Worm (Caenorhabditis elegans) whole organism, L3 larva: ENCODE measurements around the gene K02C4.2.
A peak's percentile ranks its signal among the peaks of the same experiment; 100 is the strongest.

ENCODE experiments used
- egl-27 ChIP-seq: sonication (generic microtip); optimal IDR thresholded peaks from 4 replicates; lab custom pipeline; 2017; ENCODE audit warnings: missing biosample characterization, missing genetic modification reagents, missing genetic modification characterization
- nhr-23 ChIP-seq: fragments of 150-350 bp; optimal IDR thresholded peaks from 2 replicates; lab custom pipeline; 2014; ENCODE audit warnings: missing biosample characterization, missing genetic modification reagents, missing genetic modification characterization
- nhr-25 ChIP-seq: sonication (generic microtip); optimal IDR thresholded peaks from 2 replicates; lab custom pipeline; 2017; ENCODE audit warnings: missing biosample characterization, missing genetic modification characterization
- pha-4 ChIP-seq: fragments of 150-350 bp; optimal IDR thresholded peaks from 2 replicates; lab custom pipeline; 2014; ENCODE audit warnings: missing biosample characterization, missing genetic modification reagents, missing genetic modification characterization
- pqm-1 ChIP-seq: fragments of 150-350 bp; optimal IDR thresholded peaks from 2 replicates; lab custom pipeline; 2017; ENCODE audit warnings: missing biosample characterization, missing genetic modification characterization, inconsistent platforms
- snpc-4 ChIP-seq: fragments of 150-350 bp; optimal IDR thresholded peaks from 2 replicates; lab custom pipeline; 2014; ENCODE audit warnings: missing biosample characterization, missing genetic modification characterization
- unc-39 ChIP-seq: sonication (generic microtip); optimal IDR thresholded peaks from 4 replicates; lab custom pipeline; 2017; ENCODE audit warnings: missing biosample characterization, missing genetic modification characterization
- zag-1 ChIP-seq: fragments of 150-350 bp; optimal IDR thresholded peaks from 2 replicates; lab custom pipeline; 2014; ENCODE audit warnings: missing biosample characterization, missing genetic modification characterization
- ztf-4 ChIP-seq: fragments of 150-350 bp; optimal IDR thresholded peaks from 2 replicates; lab custom pipeline; 2014; ENCODE audit warnings: missing biosample characterization, missing genetic modification characterization

DNA sequence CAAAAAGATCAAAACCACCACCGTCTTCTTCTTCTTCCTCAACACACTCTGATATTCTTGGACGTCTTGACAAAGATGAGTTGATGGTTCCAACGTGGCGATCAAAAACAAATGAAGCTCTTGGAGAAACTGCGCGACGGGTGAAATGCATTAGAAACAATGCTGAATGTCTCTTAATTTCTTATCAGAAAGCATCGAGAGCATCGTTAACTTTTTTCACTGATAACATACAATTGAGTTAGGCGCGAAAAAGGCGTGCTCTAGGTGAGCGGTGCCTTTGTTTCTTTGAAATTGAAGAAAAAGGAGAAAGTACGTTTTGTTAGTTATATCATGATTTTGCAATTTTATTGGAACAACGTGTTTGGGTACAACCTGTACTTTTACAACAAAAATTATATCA is 2.3 kb upstream of the K02C4.2 start, which contains the start of gene gpcp-2:
- TF ChIP-seq nhr-25 (tag; lab: Kevin White, UChicago) (no peak), unc-39 (tag; lab: Kevin White, UChicago) (no peak), zag-1 (tag; lab: Kevin White, UChicago) (no peak), egl-27 (tag; lab: Kevin White, UChicago) (no peak), ztf-4 (tag; lab: Kevin White, UChicago) (no peak), pqm-1 (tag; lab: Kevin White, UChicago) (peak; percentile 32), snpc-4 (tag; lab: Kevin White, UChicago) (no peak), nhr-23 (no peak), pha-4 (tag; lab: Kevin White, UChicago) (no peak)
